Worm (Caenorhabditis elegans) whole organism, L4 larva: ENCODE results near the gene tsct-1.

Source experiments
- aha-1 ChIP-seq: fragments of 150-350 bp; peaks from one replicate; lab custom pipeline; 2014; ENCODE audit warnings: missing biosample characterization, missing genetic modification characterization
- gei-8 ChIP-seq: fragments of 200-800 bp; sonication (Bioruptor generic); optimal IDR thresholded peaks from 2 replicates; lab custom pipeline; 2018; ENCODE audit warnings: mild to moderate bottlenecking, missing genetic modification characterization, missing compliant biosample characterization
- nhr-41 ChIP-seq: fragments of 200-800 bp; sonication (Bioruptor generic); IDR thresholded peaks from 2 replicates; pipeline ENCODE4 v1.3.6; 2022; ENCODE audit warnings: missing genetic modification reagents, missing genetic modification characterization, missing compliant biosample characterization
- unc-62 ChIP-seq, 3 experiments: fragments of 150-350 bp in 1 of 3; sonication (generic microtip); optimal IDR thresholded peaks in 2 of 3; peaks in 1 of 3; 1 replicate in 1 of 3; 2 replicates in 2 of 3; lab custom pipeline; 2014 to 2017; ENCODE audit warnings: missing biosample characterization in 3 of 3, missing genetic modification characterization in 3 of 3, missing genetic modification reagents in 3 of 3, missing genotype in 1 of 3
- zfp-2 ChIP-seq: sonication (generic microtip); optimal IDR thresholded peaks from 2 replicates; lab custom pipeline; 2016; ENCODE audit warnings: mild to moderate bottlenecking, missing genetic modification characterization, missing compliant biosample characterization

Gene tsct-1

ce11 chrX:12491138-12491537 lies 57.2 kb downstream of the tsct-1 start:
- TF ChIP-seq nhr-41 (GFP tag; lab: Robert Waterston, UW) (no peak), unc-62 (GFP tag; optimal IDR thresholded peaks at IDR 0.05 in 1 of 2; lab: Kevin White, UChicago) (peak in 1 of 2 experiments; percentile 85), unc-62 (tag; optimal IDR thresholded peaks at IDR 0.05; lab: Kevin White, UChicago) (no peak)
- TF ChIP-seq, all 104 proteins: peak for 1

- TF ChIP-seq gei-8 (GFP tag; lab: Kevin White, UChicago) (no peak), aha-1 (peak; percentile 75), zfp-2 (tag; lab: Kevin White, UChicago) (no peak)
Measured at ce11 chrX:12492467-12492866, 58.6 kb downstream of the tsct-1 start, which contains the start of gene lips-1. Gene lips-1, plus strand, starts transcription at chrX:12492767.
